Worm (Caenorhabditis elegans): Measurements from ENCODE around the gene C49C8.5.

DNA sequence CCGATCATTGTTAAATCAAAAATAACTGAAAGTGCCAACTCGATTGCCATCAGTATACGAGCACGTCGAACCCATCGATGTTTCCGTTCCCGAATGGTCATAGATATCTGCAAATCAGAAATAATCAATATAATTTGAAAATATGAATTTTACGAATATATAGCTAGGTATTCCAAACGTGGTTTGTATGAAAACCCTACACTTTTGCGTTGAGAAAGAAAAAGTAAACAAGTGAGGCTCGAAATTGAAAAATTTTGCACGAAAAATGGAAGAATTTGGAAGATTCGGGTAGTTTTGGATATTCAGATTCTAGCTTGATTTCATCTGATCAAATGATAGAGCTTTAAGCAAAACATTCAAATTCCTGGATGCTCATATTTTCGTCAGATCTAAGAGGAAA is 14.7 kb downstream of the C49C8.5 start, which contains the start of gene F42A9.9:
- TF ChIP-seq ref-1 (GFP tag; conservative IDR thresholded peaks at IDR 0.05) (no peak), ztf-23 (GFP tag; IDR thresholded peaks at IDR 0.05) (no peak), cog-1 (tag; optimal IDR thresholded peaks at IDR 0.05) (no peak)

Measured in whole organism, midembryonic.